Worm (Caenorhabditis elegans): ENCODE data around the gene skp-1.

skp-1 gene

DNA sequence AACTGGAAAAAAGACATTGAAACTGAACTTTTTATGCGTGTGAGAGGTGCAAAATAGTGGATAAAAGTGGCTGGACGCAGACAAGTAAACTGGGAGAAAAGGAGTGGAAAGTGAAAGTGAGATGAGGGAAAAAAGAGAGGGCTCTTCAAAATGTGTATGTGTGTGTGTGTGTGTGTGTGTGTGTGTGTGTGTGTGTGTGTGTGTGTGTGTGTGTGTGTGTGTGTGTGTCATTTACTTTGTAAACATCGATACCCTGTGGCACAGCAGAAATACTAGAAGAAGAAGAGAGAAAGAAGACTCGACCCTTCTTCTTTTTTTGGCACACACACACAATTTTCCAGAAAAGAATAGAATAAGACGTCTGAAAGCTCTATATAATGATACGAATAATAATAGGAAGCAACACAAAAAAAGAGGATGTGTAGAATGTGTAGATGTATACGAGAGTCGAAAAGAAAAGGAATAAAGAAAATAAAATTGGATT is 6.6 kb upstream of the skp-1 start (continued):
- TF ChIP-seq hif-1 (tag; optimal IDR thresholded peaks at IDR 0.05): peak in 1 of 2 experiments; percentile 60

- TF ChIP-seq F37D6.2 (tag; optimal IDR thresholded peaks at IDR 0.05): peak; percentile 53
- TF ChIP-seq unc-62 (GFP tag; optimal IDR thresholded peaks at IDR 0.05 in 1 of 2): peak in 1 of 2 experiments; percentile 98
- TF ChIP-seq unc-62 (tag; optimal IDR thresholded peaks at IDR 0.05): no peak
- TF ChIP-seq pha-4 (GFP tag; IDR thresholded peaks at IDR 0.05): 0 out of 2 replicates have a peak, but pooled peaks have one; percentile 7
- no peak for TF ChIP-seq pha-4 (tag; optimal IDR thresholded peaks at IDR 0.05)
- no peak for TF ChIP-seq Y75B8A.6 (GFP tag; IDR thresholded peaks at IDR 0.05)
- peak; percentile 85 for TF ChIP-seq ctbp-1 (GFP tag; IDR thresholded peaks at IDR 0.05)
- peak; percentile 70 for TF ChIP-seq mep-1 (tag; optimal IDR thresholded peaks at IDR 0.05)
- TF ChIP-seq dpl-1 (GFP tag; optimal IDR thresholded peaks at IDR 0.05): no peak
- TF ChIP-seq hlh-30 (tag; optimal IDR thresholded peaks at IDR 0.05; ENCODE audit: insufficient read depth): peak; percentile 61
- 0 out of 2 replicates have a peak, but pooled peaks have one; percentile 24 for TF ChIP-seq vab-7 (GFP tag; IDR thresholded peaks at IDR 0.05)
- no peak for TF ChIP-seq daf-8 (GFP tag; IDR thresholded peaks at IDR 0.05)
- no peak for TF ChIP-seq aly-2 (tag; optimal IDR thresholded peaks at IDR 0.05)
- TF ChIP-seq mdl-1 (tag; optimal IDR thresholded peaks at IDR 0.05): peak in 1 of 2 experiments; percentile 74
- peak; percentile 45 to 60 for TF ChIP-seq lsy-2 (tag; optimal IDR thresholded peaks at IDR 0.05)
- TF ChIP-seq hmg-1.1 (GFP tag; IDR thresholded peaks at IDR 0.05): peak; percentile 61; the same call in 1 of the 2 replicates
- TF ChIP-seq egl-43 (GFP tag; IDR thresholded peaks at IDR 0.05): peak; percentile 61; the same call in 1 of the 2 replicates
- peak in 1 of 2 experiments; percentile 40 for TF ChIP-seq hif-1 (tag; optimal IDR thresholded peaks at IDR 0.05)
- TF ChIP-seq fkh-10 (GFP tag; optimal IDR thresholded peaks at IDR 0.05): peak; percentile 41
- TF ChIP-seq aha-1 (tag): peak; percentile 98
- TF ChIP-seq rbr-2 (tag; optimal IDR thresholded peaks at IDR 0.05): peak; percentile 76
- peak; percentile 44 for TF ChIP-seq ces-1 (GFP tag; optimal IDR thresholded peaks at IDR 0.05)
- TF ChIP-seq mxl-3 (GFP tag; optimal IDR thresholded peaks at IDR 0.05): peak; percentile 15
- TF ChIP-seq nhr-102 (tag; optimal IDR thresholded peaks at IDR 0.05): no peak
- TF ChIP-seq hlh-11 (tag; optimal IDR thresholded peaks at IDR 0.05): peak; percentile 30
- no peak for TF ChIP-seq lin-1 (GFP tag; IDR thresholded peaks at IDR 0.05)
- TF ChIP-seq tra-1 (GFP tag; IDR thresholded peaks at IDR 0.05): peak; percentile 52; the same call in 1 of the 2 replicates
- no peak; the same call in 1 of the 2 replicates for TF ChIP-seq arid-1 (GFP tag; conservative IDR thresholded peaks at IDR 0.05)
- no peak for TF ChIP-seq F44E2.7 (GFP tag; IDR thresholded peaks at IDR 0.05)
Observed at ce11 chrV:11641298-11641787, 3.9 kb upstream of the skp-1 start.

- TF ChIP-seq mxl-3 (GFP tag; optimal IDR thresholded peaks at IDR 0.05): peak; percentile 82
- TF ChIP-seq lin-29 (GFP tag; IDR thresholded peaks at IDR 0.05): no peak
- peak; percentile 72 for TF ChIP-seq hlh-30 (tag; optimal IDR thresholded peaks at IDR 0.05; ENCODE audit: insufficient read depth)
- TF ChIP-seq vab-7 (GFP tag; IDR thresholded peaks at IDR 0.05): no peak
- peak; percentile 26 for TF ChIP-seq rbr-2 (tag; optimal IDR thresholded peaks at IDR 0.05)
- TF ChIP-seq tra-1 (GFP tag; IDR thresholded peaks at IDR 0.05): no peak
- peak; percentile 47; the same call in 1 of the 2 replicates for TF ChIP-seq dmd-6 (GFP tag; IDR thresholded peaks at IDR 0.05)
- no peak for TF ChIP-seq nhr-10 (tag; optimal IDR thresholded peaks at IDR 0.05)
- peak; percentile 53; the same call in 1 of the 2 replicates for TF ChIP-seq hmg-1.1 (GFP tag; IDR thresholded peaks at IDR 0.05)
- no peak for TF ChIP-seq aha-1 (tag)
- TF ChIP-seq D1046.2 (GFP tag; IDR thresholded peaks at IDR 0.05): no peak
- peak; percentile 96 for TF ChIP-seq mes-2 (tag; optimal IDR thresholded peaks at IDR 0.05; ENCODE audit: poor library complexity, severe bottlenecking)
- peak; percentile 88 for TF ChIP-seq unc-130 (GFP tag; optimal IDR thresholded peaks at IDR 0.05)
- peak; percentile 5 for TF ChIP-seq nhr-77 (tag; optimal IDR thresholded peaks at IDR 0.05)
- no peak for TF ChIP-seq daf-16 (GFP tag; optimal IDR thresholded peaks at IDR 0.05)
- peak; percentile 13 for TF ChIP-seq daf-16 (tag; optimal IDR thresholded peaks at IDR 0.05)
- peak; percentile 48 for TF ChIP-seq T20F7.1 (GFP tag; optimal IDR thresholded peaks at IDR 0.05)
- TF ChIP-seq dmd-9 (GFP tag; IDR thresholded peaks at IDR 0.05): 0 out of 2 replicates have a peak, but pooled peaks have one; percentile 48
- TF ChIP-seq dmd-8 (GFP tag; IDR thresholded peaks at IDR 0.05): no peak
- peak; percentile 50 for TF ChIP-seq nhr-28 (tag; optimal IDR thresholded peaks at IDR 0.05)
- no peak for TF ChIP-seq egl-27 (tag; optimal IDR thresholded peaks at IDR 0.05)
- no peak for TF ChIP-seq mxl-2 (GFP tag; conservative IDR thresholded peaks at IDR 0.05)
- TF ChIP-seq dpl-1 (GFP tag; optimal IDR thresholded peaks at IDR 0.05): peak; percentile 75
- TF ChIP-seq mep-1 (tag; optimal IDR thresholded peaks at IDR 0.05): peak; percentile 64
- TF ChIP-seq nhr-25 (tag; optimal IDR thresholded peaks at IDR 0.05; ENCODE audit: borderline replicate concordance, insufficient read depth): peak; percentile 31
- TF ChIP-seq nhr-6 (tag; optimal IDR thresholded peaks at IDR 0.05): peak; percentile 85
Observed at ce11 chrV:11644166-11644565, 1.1 kb upstream of the skp-1 start, which contains the start of gene bir-1. TSS of gene bir-1 (plus strand) at chrV:11644477.

All from whole organism, L4 larva.